Worm (Caenorhabditis elegans) whole organism, L3 larva: ENCODE results near the gene srgp-1.

Experiments
- R02D3.7 ChIP-seq: fragments of 150-350 bp; optimal IDR thresholded peaks from 2 replicates; lab custom pipeline; 2014; ENCODE audit warnings: missing biosample characterization, missing genetic modification characterization
- ZK546.5 ChIP-seq: sonication (generic microtip); optimal IDR thresholded peaks from 2 replicates; lab custom pipeline; 2017; ENCODE audit warnings: missing biosample characterization, missing genetic modification characterization
- aly-2 ChIP-seq: fragments of 150-350 bp; optimal IDR thresholded peaks from 2 replicates; lab custom pipeline; 2014; ENCODE audit warnings: missing biosample characterization, missing genetic modification characterization
- ama-1 ChIP-seq: fragments of 150-350 bp; optimal IDR thresholded peaks from 2 replicates; lab custom pipeline; 2018
- ceh-16 ChIP-seq: sonication (generic microtip); optimal IDR thresholded peaks from 2 replicates; lab custom pipeline; 2017; ENCODE audit warnings: missing biosample characterization, missing genetic modification characterization
- ceh-28 ChIP-seq: fragments of 150-350 bp; optimal IDR thresholded peaks from 2 replicates; lab custom pipeline; 2014; ENCODE audit warnings: missing biosample characterization, missing genetic modification reagents, missing genetic modification characterization
- ceh-82 ChIP-seq: fragments of 150-350 bp; optimal IDR thresholded peaks from 2 replicates; lab custom pipeline; 2014; ENCODE audit warnings: missing biosample characterization, missing genetic modification characterization
- ceh-9 ChIP-seq: sonication (generic microtip); optimal IDR thresholded peaks from 2 replicates; lab custom pipeline; 2018; ENCODE audit warnings: missing biosample characterization, missing genetic modification characterization
- daf-12 ChIP-seq: fragments of 150-350 bp; optimal IDR thresholded peaks from 2 replicates; lab custom pipeline; 2014; ENCODE audit warnings: missing biosample characterization, missing genetic modification reagents, missing genetic modification characterization
- egl-27 ChIP-seq: sonication (generic microtip); optimal IDR thresholded peaks from 4 replicates; lab custom pipeline; 2017; ENCODE audit warnings: missing biosample characterization, missing genetic modification reagents, missing genetic modification characterization
- egl-5 ChIP-seq: fragments of 150-350 bp; optimal IDR thresholded peaks from 2 replicates; lab custom pipeline; 2017; ENCODE audit warnings: missing biosample characterization, missing genetic modification reagents, missing genetic modification characterization, inconsistent platforms
- elt-1 ChIP-seq: fragments of 150-350 bp; optimal IDR thresholded peaks from 2 replicates; lab custom pipeline; 2014; ENCODE audit warnings: missing biosample characterization, missing genetic modification characterization
- elt-2 ChIP-seq: sonication (generic microtip); optimal IDR thresholded peaks from 2 replicates; lab custom pipeline; 2016; ENCODE audit warnings: missing genetic modification reagents, mild to moderate bottlenecking, missing genetic modification characterization, missing compliant biosample characterization
- elt-3 ChIP-seq, 3 experiments: fragments of 150-350 bp in 1 of 3; sonication (generic microtip) in 2 of 3; optimal IDR thresholded peaks; 2 replicates in 2 of 3; 4 replicates in 1 of 3; lab custom pipeline; 2014 to 2017; ENCODE audit warnings: missing biosample characterization in 3 of 3, missing genetic modification characterization in 3 of 3
- eor-1 ChIP-seq, 2 experiments: fragments of 150-350 bp; optimal IDR thresholded peaks; 2 replicates each; lab custom pipeline; 2014 to 2018; ENCODE audit warnings: missing biosample characterization in 2 of 2, missing genetic modification characterization in 2 of 2
- fkh-10 ChIP-seq: sonication (generic microtip); optimal IDR thresholded peaks from 2 replicates; lab custom pipeline; 2017; ENCODE audit warnings: missing biosample characterization, missing genetic modification reagents, missing genetic modification characterization
- fkh-2 ChIP-seq: fragments of 150-350 bp; optimal IDR thresholded peaks from 2 replicates; lab custom pipeline; 2014; ENCODE audit warnings: missing biosample characterization, missing genetic modification reagents, missing genetic modification characterization
- fos-1 ChIP-seq: fragments of 150-350 bp; optimal IDR thresholded peaks from 2 replicates; lab custom pipeline; 2014; ENCODE audit warnings: missing biosample characterization, missing genetic modification characterization
- hmg-11 ChIP-seq: sonication (generic microtip); optimal IDR thresholded peaks from 2 replicates; lab custom pipeline; 2016; ENCODE audit warnings: missing genetic modification characterization, missing compliant biosample characterization
- jun-1 ChIP-seq: fragments of 150-350 bp; optimal IDR thresholded peaks from 2 replicates; lab custom pipeline; 2014; ENCODE audit warnings: missing biosample characterization, missing genetic modification reagents, missing genetic modification characterization
- lin-15B ChIP-seq: fragments of 150-350 bp; optimal IDR thresholded peaks from 2 replicates; lab custom pipeline; 2014; ENCODE audit warnings: missing biosample characterization, missing genetic modification characterization
- lin-39 ChIP-seq: fragments of 150-350 bp; optimal IDR thresholded peaks from 2 replicates; lab custom pipeline; 2018; ENCODE audit warnings: missing biosample characterization, missing genetic modification reagents, missing genetic modification characterization
- lsy-12 ChIP-seq: sonication (generic microtip); optimal IDR thresholded peaks from 2 replicates; lab custom pipeline; 2016; ENCODE audit warnings: mild to moderate bottlenecking, missing genetic modification characterization, missing compliant biosample characterization
- mdl-1 ChIP-seq: fragments of 150-350 bp; optimal IDR thresholded peaks from 2 replicates; lab custom pipeline; 2014; ENCODE audit warnings: missing biosample characterization, missing genetic modification characterization
- mml-1 ChIP-seq: fragments of 150-350 bp; sonication (generic microtip); optimal IDR thresholded peaks from 3 replicates; lab custom pipeline; 2014; ENCODE audit warnings: missing biosample characterization, missing genetic modification characterization
- nfya-1 ChIP-seq: sonication (generic microtip); optimal IDR thresholded peaks from 2 replicates; lab custom pipeline; 2017; ENCODE audit warnings: missing genetic modification characterization, mild to moderate bottlenecking, missing compliant biosample characterization, antibody characterized with exemption, moderate library complexity; ENCODE audit not compliant: insufficient read depth
- nhr-11 ChIP-seq: fragments of 150-350 bp; optimal IDR thresholded peaks from 2 replicates; lab custom pipeline; 2014; ENCODE audit warnings: missing biosample characterization, missing genetic modification characterization
- nhr-12 ChIP-seq: fragments of 150-350 bp; optimal IDR thresholded peaks from 2 replicates; lab custom pipeline; 2014; ENCODE audit warnings: missing biosample characterization, missing genetic modification characterization
- nhr-23 ChIP-seq: fragments of 150-350 bp; optimal IDR thresholded peaks from 2 replicates; lab custom pipeline; 2014; ENCODE audit warnings: missing biosample characterization, missing genetic modification reagents, missing genetic modification characterization
- nhr-237 ChIP-seq: fragments of 150-350 bp; optimal IDR thresholded peaks from 2 replicates; lab custom pipeline; 2014; ENCODE audit warnings: missing biosample characterization, missing genetic modification characterization
- nhr-25 ChIP-seq: sonication (generic microtip); optimal IDR thresholded peaks from 2 replicates; lab custom pipeline; 2017; ENCODE audit warnings: missing biosample characterization, missing genetic modification characterization
- nhr-28 ChIP-seq: fragments of 150-350 bp; optimal IDR thresholded peaks from 2 replicates; lab custom pipeline; 2014; ENCODE audit warnings: missing biosample characterization, missing genetic modification characterization
- nhr-43 ChIP-seq: sonication (generic microtip); optimal IDR thresholded peaks from 2 replicates; lab custom pipeline; 2016; ENCODE audit warnings: mild to moderate bottlenecking, missing genetic modification characterization, missing compliant biosample characterization; ENCODE audit not compliant: poor library complexity, severe bottlenecking
- nhr-67 ChIP-seq: fragments of 150-350 bp; optimal IDR thresholded peaks from 2 replicates; lab custom pipeline; 2014; ENCODE audit warnings: missing biosample characterization, missing genetic modification characterization
- nhr-76 ChIP-seq: fragments of 150-350 bp; sonication (generic microtip); optimal IDR thresholded peaks from 5 replicates; lab custom pipeline; 2014; ENCODE audit warnings: missing biosample characterization, missing genetic modification characterization
- nhr-77 ChIP-seq: fragments of 150-350 bp; optimal IDR thresholded peaks from 2 replicates; lab custom pipeline; 2014; ENCODE audit warnings: missing biosample characterization, missing genetic modification characterization
- pha-4 ChIP-seq: fragments of 150-350 bp; optimal IDR thresholded peaks from 2 replicates; lab custom pipeline; 2014; ENCODE audit warnings: missing biosample characterization, missing genetic modification reagents, missing genetic modification characterization
- pqm-1 ChIP-seq: fragments of 150-350 bp; optimal IDR thresholded peaks from 2 replicates; lab custom pipeline; 2017; ENCODE audit warnings: missing biosample characterization, missing genetic modification characterization, inconsistent platforms
- sea-2 ChIP-seq: fragments of 150-350 bp; sonication (generic microtip); optimal IDR thresholded peaks from 4 replicates; lab custom pipeline; 2014; ENCODE audit warnings: missing biosample characterization, missing genetic modification reagents, missing genetic modification characterization
- skn-1 ChIP-seq: fragments of 150-350 bp; optimal IDR thresholded peaks from 2 replicates; lab custom pipeline; 2014; ENCODE audit warnings: missing biosample characterization, missing genetic modification characterization
- snpc-4 ChIP-seq: fragments of 150-350 bp; optimal IDR thresholded peaks from 2 replicates; lab custom pipeline; 2014; ENCODE audit warnings: missing biosample characterization, missing genetic modification characterization
- tbx-2 ChIP-seq: sonication (generic microtip); optimal IDR thresholded peaks from 2 replicates; lab custom pipeline; 2016; ENCODE audit warnings: mild to moderate bottlenecking, missing genetic modification characterization, missing compliant biosample characterization
- unc-39 ChIP-seq: sonication (generic microtip); optimal IDR thresholded peaks from 4 replicates; lab custom pipeline; 2017; ENCODE audit warnings: missing biosample characterization, missing genetic modification characterization
- unc-62 ChIP-seq: fragments of 150-350 bp; sonication (generic microtip); optimal IDR thresholded peaks from 4 replicates; lab custom pipeline; 2014; ENCODE audit warnings: missing biosample characterization, missing genetic modification reagents, missing genetic modification characterization
- zag-1 ChIP-seq: fragments of 150-350 bp; optimal IDR thresholded peaks from 2 replicates; lab custom pipeline; 2014; ENCODE audit warnings: missing biosample characterization, missing genetic modification characterization
- ztf-11 ChIP-seq: fragments of 150-350 bp; optimal IDR thresholded peaks from 2 replicates; lab custom pipeline; 2014; ENCODE audit warnings: missing biosample characterization, missing genetic modification characterization
- ztf-4 ChIP-seq: fragments of 150-350 bp; optimal IDR thresholded peaks from 2 replicates; lab custom pipeline; 2014; ENCODE audit warnings: missing biosample characterization, missing genetic modification characterization

srgp-1 gene

ce11 chrIV:11592820-11593219 lies 22.5 kb downstream of the srgp-1 start:
- TF ChIP-seq ama-1 = peak; percentile 18
- TF ChIP-seq snpc-4 = no peak
- peak; percentile 81 for TF ChIP-seq R02D3.7 (tag; lab: Kevin White, UChicago)
- TF ChIP-seq ceh-82 (tag; lab: Kevin White, UChicago) = no peak
- TF ChIP-seq nhr-43 = peak; percentile 34
- TF ChIP-seq mml-1 (tag; lab: Kevin White, UChicago) = no peak
- no peak for TF ChIP-seq ZK546.5 (tag; lab: Kevin White, UChicago)
- TF ChIP-seq ztf-11 (tag; lab: Kevin White, UChicago) = no peak
- peak; percentile 67 for TF ChIP-seq lin-15B (tag; lab: Kevin White, UChicago)
- TF ChIP-seq mdl-1 = no peak
- TF ChIP-seq pha-4 = peak; percentile 82
- no peak for TF ChIP-seq nhr-28 (tag; lab: Kevin White, UChicago)
- no peak for TF ChIP-seq nhr-77 (tag; lab: Kevin White, UChicago)
- no peak for TF ChIP-seq lsy-12 (tag; lab: Kevin White, UChicago)
- TF ChIP-seq nfya-1 (tag; lab: Kevin White, UChicago) = peak; percentile 69
- peak; percentile 61 for TF ChIP-seq nhr-23 (tag; lab: Kevin White, UChicago)

ce11 chrIV:11593415-11594190 lies 23.3 kb downstream of the srgp-1 start, which contains the start of gene F40F11.3:
Gene F40F11.3, minus strand, starts transcription at chrIV:11594003.
- TF ChIP-seq fkh-10 (GFP tag; lab: Kevin White, UChicago) (peak; percentile 77), egl-5 (tag; lab: Kevin White, UChicago) (peak; percentile 84), elt-2 (tag; lab: Kevin White, UChicago) (peak; percentile 69), ceh-28 (tag; lab: Kevin White, UChicago) (peak; percentile 72), nhr-77 (tag; lab: Kevin White, UChicago) (no peak), nfya-1 (tag; lab: Kevin White, UChicago) (peak; percentile 91), eor-1 (tag; optimal IDR thresholded peaks at IDR 0.05; lab: Kevin White, UChicago) (no peak), nhr-43 (peak; percentile 88), nhr-25 (tag; lab: Kevin White, UChicago) (peak; percentile 97), jun-1 (peak; percentile 74), lsy-12 (tag; lab: Kevin White, UChicago) (peak; percentile 90), hmg-11 (tag; lab: Kevin White, UChicago) (peak; percentile 96), unc-39 (tag; lab: Kevin White, UChicago) (no peak), zag-1 (no peak), mdl-1 (peak; percentile 46), fos-1 (peak; percentile 26), skn-1 (tag; lab: Kevin White, UChicago) (peak; percentile 91), nhr-23 (tag; lab: Kevin White, UChicago) (peak; percentile 60), snpc-4 (peak; percentile 77), ZK546.5 (tag; lab: Kevin White, UChicago) (no peak), R02D3.7 (tag; lab: Kevin White, UChicago) (peak; percentile 72), nhr-76 (tag; lab: Kevin White, UChicago) (no peak), ceh-16 (tag; lab: Kevin White, UChicago) (no peak), pha-4 (peak; percentile 82), ztf-4 (tag; lab: Kevin White, UChicago) (peak; percentile 4), lin-15B (tag; lab: Kevin White, UChicago) (peak; percentile 83), elt-1 (tag; lab: Kevin White, UChicago) (peak; percentile 34), daf-12 (no peak), unc-62 (peak; percentile 46), egl-27 (tag; lab: Kevin White, UChicago) (peak; percentile 45), nhr-237 (tag; lab: Kevin White, UChicago) (no peak), ama-1 (peak; percentile 81), nhr-28 (tag; lab: Kevin White, UChicago) (no peak), lin-39 (tag; lab: Kevin White, UChicago) (peak; percentile 61), nhr-11 (tag; lab: Kevin White, UChicago) (peak; percentile 78), tbx-2 (tag; lab: Kevin White, UChicago) (peak; percentile 69), fkh-2 (tag; lab: Kevin White, UChicago) (no peak), nhr-67 (tag; lab: Kevin White, UChicago) (no peak), pqm-1 (peak; percentile 64), ztf-11 (tag; lab: Kevin White, UChicago) (no peak), elt-3 (tag; optimal IDR thresholded peaks at IDR 0.05; lab: Kevin White, UChicago) (no peak), nhr-12 (tag; lab: Kevin White, UChicago) (no peak), mml-1 (tag; lab: Kevin White, UChicago) (no peak), ceh-9 (tag; lab: Kevin White, UChicago) (no peak), aly-2 (tag; lab: Kevin White, UChicago) (peak; percentile 7), sea-2 (GFP tag; lab: Kevin White, UChicago) (no peak), ceh-82 (tag; lab: Kevin White, UChicago) (no peak)
